Worm (Caenorhabditis elegans) whole organism, L4 larva: Measurements from ENCODE around the gene tag-151.

Experiments
- F10B5.3 ChIP-seq: sonication (generic microtip); optimal IDR thresholded peaks from 2 replicates; lab custom pipeline; 2016; ENCODE audit warnings: mild to moderate bottlenecking, missing genetic modification characterization, missing compliant biosample characterization
- F26F4.8 ChIP-seq: fragments of 200-800 bp; sonication (Bioruptor generic); conservative IDR thresholded peaks from 2 replicates; pipeline ENCODE4 v1.3.6; 2022; ENCODE audit warnings: missing genetic modification characterization, missing compliant biosample characterization
- F37D6.2 ChIP-seq: sonication (generic microtip); optimal IDR thresholded peaks from 2 replicates; lab custom pipeline; 2016; ENCODE audit warnings: mild to moderate bottlenecking, missing genetic modification characterization, missing compliant biosample characterization
- F44E2.7 ChIP-seq: fragments of 200-800 bp; sonication (Bioruptor generic); IDR thresholded peaks from 2 replicates; pipeline ENCODE4 v2.1.2; 2022; ENCODE audit warnings: missing genetic modification characterization, missing compliant biosample characterization
- F49E8.2 ChIP-seq: sonication (generic microtip); optimal IDR thresholded peaks from 2 replicates; lab custom pipeline; 2016; ENCODE audit warnings: missing compliant biosample characterization, mild to moderate bottlenecking, missing genetic modification characterization, borderline replicate concordance
- R02D3.7 ChIP-seq: fragments of 150-350 bp; sonication (generic microtip); optimal IDR thresholded peaks from 3 replicates; lab custom pipeline; 2014; ENCODE audit warnings: missing biosample characterization, missing genetic modification characterization
- T26A8.4 ChIP-seq: fragments of 200-800 bp; sonication (Bioruptor generic); IDR thresholded peaks from 2 replicates; pipeline ENCODE4 v1.3.6; 2022; ENCODE audit warnings: missing genetic modification characterization, missing compliant biosample characterization
- Y105C5A.15 ChIP-seq: fragments of 200-800 bp; sonication (Bioruptor generic); IDR thresholded peaks from 2 replicates; pipeline ENCODE4 v1.3.6; 2022; ENCODE audit warnings: missing genetic modification characterization, missing compliant biosample characterization
- ZK337.2 ChIP-seq: fragments of 200-800 bp; sonication (Bioruptor generic); IDR thresholded peaks from 2 replicates; pipeline ENCODE4 v1.3.6; 2022; ENCODE audit warnings: missing genetic modification reagents, missing genetic modification characterization, missing compliant biosample characterization
- ZK546.5 ChIP-seq, 2 experiments: sonication (generic microtip); optimal IDR thresholded peaks; 2 replicates each; lab custom pipeline; 2017; ENCODE audit warnings: missing biosample characterization in 2 of 2, missing genetic modification characterization in 2 of 2
- aha-1 ChIP-seq: fragments of 150-350 bp; peaks from one replicate; lab custom pipeline; 2014; ENCODE audit warnings: missing biosample characterization, missing genetic modification characterization
- aly-2 ChIP-seq: sonication (generic microtip); optimal IDR thresholded peaks from 2 replicates; lab custom pipeline; 2018; ENCODE audit warnings: missing biosample characterization, missing genetic modification characterization
- arid-1 ChIP-seq: fragments of 200-800 bp; sonication (Bioruptor generic); conservative IDR thresholded peaks from 2 replicates; pipeline ENCODE4 v1.3.6; 2022; ENCODE audit warnings: missing genetic modification reagents, missing genetic modification characterization, missing compliant biosample characterization
- ceh-20 ChIP-seq: fragments of 200-800 bp; sonication (Bioruptor generic); IDR thresholded peaks from 2 replicates; pipeline ENCODE4 v1.3.6; 2022; ENCODE audit warnings: missing genetic modification reagents, missing genetic modification characterization, missing compliant biosample characterization
- ceh-32 ChIP-seq: sonication (generic microtip); optimal IDR thresholded peaks from 2 replicates; lab custom pipeline; 2016; ENCODE audit warnings: mild to moderate bottlenecking, missing genetic modification characterization, missing compliant biosample characterization; ENCODE audit not compliant: poor library complexity
- ceh-44 ChIP-seq: fragments of 200-800 bp; sonication (Bioruptor generic); IDR thresholded peaks from 2 replicates; pipeline ENCODE4 v1.3.6; 2022; ENCODE audit warnings: missing genetic modification reagents, missing genetic modification characterization, missing compliant biosample characterization
- ces-1 ChIP-seq: fragments of 150-350 bp; sonication (generic microtip); optimal IDR thresholded peaks from 4 replicates; lab custom pipeline; 2014; ENCODE audit warnings: missing biosample characterization, missing genetic modification reagents, missing genetic modification characterization
- ctbp-1 ChIP-seq: fragments of 200-800 bp; sonication (Bioruptor generic); IDR thresholded peaks from 2 replicates; pipeline ENCODE4 v1.3.6; 2022; ENCODE audit warnings: missing genetic modification reagents, missing genetic modification characterization, missing compliant biosample characterization
- daf-19 ChIP-seq: fragments of 200-800 bp; sonication (Bioruptor generic); conservative IDR thresholded peaks from 2 replicates; pipeline ENCODE4 v1.3.6; 2022; ENCODE audit warnings: missing genetic modification characterization, missing compliant biosample characterization
- dmd-9 ChIP-seq: fragments of 200-800 bp; sonication (Bioruptor generic); IDR thresholded peaks from 2 replicates; pipeline ENCODE4 v1.3.6; 2022; ENCODE audit warnings: missing genetic modification reagents, missing genetic modification characterization, missing compliant biosample characterization
- egl-27 ChIP-seq: sonication (generic microtip); optimal IDR thresholded peaks from 3 replicates; lab custom pipeline; 2017; ENCODE audit warnings: missing biosample characterization, missing genetic modification reagents, missing genetic modification characterization
- egl-43 ChIP-seq: fragments of 200-800 bp; sonication (Bioruptor generic); IDR thresholded peaks from 2 replicates; pipeline ENCODE4 v1.3.6; 2022; ENCODE audit warnings: missing genetic modification reagents, missing genetic modification characterization, missing compliant biosample characterization
- fos-1 ChIP-seq: fragments of 150-350 bp; optimal IDR thresholded peaks from 2 replicates; lab custom pipeline; 2014; ENCODE audit warnings: missing biosample characterization, missing genetic modification characterization
- gei-8 ChIP-seq: fragments of 200-800 bp; sonication (Bioruptor generic); optimal IDR thresholded peaks from 2 replicates; lab custom pipeline; 2018; ENCODE audit warnings: mild to moderate bottlenecking, missing genetic modification characterization, missing compliant biosample characterization
- hlh-11 ChIP-seq: fragments of 200-800 bp; sonication (Bioruptor generic); optimal IDR thresholded peaks from 2 replicates; lab custom pipeline; 2018; ENCODE audit warnings: mild to moderate bottlenecking, missing genetic modification characterization, missing compliant biosample characterization
- hlh-30 ChIP-seq: sonication (generic microtip); optimal IDR thresholded peaks from 2 replicates; lab custom pipeline; 2017; ENCODE audit warnings: antibody characterized with exemption, mild to moderate bottlenecking, missing genetic modification characterization, missing compliant biosample characterization; ENCODE audit not compliant: insufficient read depth
- hmg-1.1 ChIP-seq: fragments of 200-800 bp; sonication (Bioruptor generic); IDR thresholded peaks from 2 replicates; pipeline ENCODE4 v1.3.6; 2022; ENCODE audit warnings: missing genetic modification reagents, missing genetic modification characterization, missing compliant biosample characterization
- lin-13 ChIP-seq: fragments of 150-350 bp; optimal IDR thresholded peaks from 2 replicates; lab custom pipeline; 2014; ENCODE audit warnings: missing biosample characterization, missing genetic modification reagents, missing genetic modification characterization
- lin-29 ChIP-seq: fragments of 200-800 bp; sonication (Bioruptor generic); IDR thresholded peaks from 2 replicates; pipeline ENCODE4 v1.3.6; 2022; ENCODE audit warnings: missing genetic modification reagents, missing genetic modification characterization, missing compliant biosample characterization
- lir-3 ChIP-seq: sonication (generic microtip); optimal IDR thresholded peaks from 2 replicates; lab custom pipeline; 2016; ENCODE audit warnings: mild to moderate bottlenecking, missing genetic modification characterization, missing compliant biosample characterization
- lsy-2 ChIP-seq, 2 experiments: fragments of 150-350 bp in 1 of 2; sonication (generic microtip) in 1 of 2; optimal IDR thresholded peaks; 2 replicates each; lab custom pipeline; 2014 to 2017; ENCODE audit warnings: missing biosample characterization in 2 of 2, missing genetic modification characterization in 2 of 2
- mep-1 ChIP-seq: fragments of 150-350 bp; sonication (generic microtip); optimal IDR thresholded peaks from 3 replicates; lab custom pipeline; 2014; ENCODE audit warnings: missing biosample characterization, missing genetic modification characterization
- mes-2 ChIP-seq: sonication (generic microtip); optimal IDR thresholded peaks from 2 replicates; lab custom pipeline; 2016; ENCODE audit warnings: missing genotype, mild to moderate bottlenecking, missing genetic modification characterization, missing compliant biosample characterization; ENCODE audit not compliant: poor library complexity, severe bottlenecking
- nhr-10 ChIP-seq: fragments of 150-350 bp; optimal IDR thresholded peaks from 2 replicates; lab custom pipeline; 2014; ENCODE audit warnings: missing biosample characterization, missing genetic modification characterization
- nhr-111 ChIP-seq: fragments of 200-800 bp; sonication (Bioruptor generic); optimal IDR thresholded peaks from 2 replicates; lab custom pipeline; 2018; ENCODE audit warnings: mild to moderate bottlenecking, missing genetic modification characterization, missing compliant biosample characterization
- nhr-25 ChIP-seq: sonication (generic microtip); optimal IDR thresholded peaks from 2 replicates; lab custom pipeline; 2017; ENCODE audit warnings: missing genetic modification characterization, mild to moderate bottlenecking, missing compliant biosample characterization, antibody characterized with exemption, moderate library complexity, borderline replicate concordance; ENCODE audit not compliant: insufficient read depth
- nhr-28 ChIP-seq: fragments of 150-350 bp; optimal IDR thresholded peaks from 2 replicates; lab custom pipeline; 2014; ENCODE audit warnings: missing biosample characterization, missing genetic modification characterization
- nhr-41 ChIP-seq: fragments of 200-800 bp; sonication (Bioruptor generic); IDR thresholded peaks from 2 replicates; pipeline ENCODE4 v1.3.6; 2022; ENCODE audit warnings: missing genetic modification reagents, missing genetic modification characterization, missing compliant biosample characterization
- nhr-42 ChIP-seq: fragments of 200-800 bp; sonication (Bioruptor generic); IDR thresholded peaks from 2 replicates; pipeline ENCODE4 v1.3.6; 2022; ENCODE audit warnings: missing genetic modification characterization, missing compliant biosample characterization
- pha-4 ChIP-seq, 2 experiments: fragments of 150-350 bp in 1 of 2; fragments of 200-800 bp in 1 of 2; sonication (Bioruptor generic) in 1 of 2; IDR thresholded peaks in 1 of 2; optimal IDR thresholded peaks in 1 of 2; 2 replicates each; pipeline versions ENCODE4 v1.3.6 to Lab custom; 2014 to 2022; ENCODE audit warnings: missing genetic modification characterization in 2 of 2, missing genetic modification reagents in 2 of 2, missing biosample characterization in 1 of 2, missing compliant biosample characterization in 1 of 2
- php-3 ChIP-seq: fragments of 200-800 bp; sonication (Bioruptor generic); IDR thresholded peaks from 2 replicates; pipeline ENCODE4 v1.3.6; 2022; ENCODE audit warnings: missing genetic modification reagents, missing genetic modification characterization, missing compliant biosample characterization
- skn-1 ChIP-seq: fragments of 150-350 bp; optimal IDR thresholded peaks from 2 replicates; lab custom pipeline; 2014; ENCODE audit warnings: missing biosample characterization, missing genetic modification characterization
- snpc-4 ChIP-seq: fragments of 150-350 bp; optimal IDR thresholded peaks from 2 replicates; lab custom pipeline; 2014; ENCODE audit warnings: missing biosample characterization, missing genetic modification characterization
- tra-1 ChIP-seq: fragments of 200-800 bp; sonication (Bioruptor generic); IDR thresholded peaks from 2 replicates; pipeline ENCODE4 v1.3.6; 2022; ENCODE audit warnings: missing genetic modification reagents, missing genetic modification characterization, missing compliant biosample characterization
- unc-39 ChIP-seq: sonication (generic microtip); optimal IDR thresholded peaks from 2 replicates; lab custom pipeline; 2017; ENCODE audit warnings: missing biosample characterization, missing genetic modification characterization
- unc-62 ChIP-seq, 3 experiments: fragments of 150-350 bp in 1 of 3; sonication (generic microtip); optimal IDR thresholded peaks in 2 of 3; peaks in 1 of 3; 1 replicate in 1 of 3; 2 replicates in 2 of 3; lab custom pipeline; 2014 to 2017; ENCODE audit warnings: missing biosample characterization in 3 of 3, missing genetic modification characterization in 3 of 3, missing genetic modification reagents in 3 of 3, missing genotype in 1 of 3
- vab-7 ChIP-seq: fragments of 200-800 bp; sonication (Bioruptor generic); IDR thresholded peaks from 2 replicates; pipeline ENCODE4 v1.3.6; 2022; ENCODE audit warnings: missing genetic modification reagents, missing genetic modification characterization, missing compliant biosample characterization
- zag-1 ChIP-seq: fragments of 150-350 bp; optimal IDR thresholded peaks from 2 replicates; lab custom pipeline; 2014; ENCODE audit warnings: missing biosample characterization, missing genetic modification characterization
- zfp-2 ChIP-seq: sonication (generic microtip); optimal IDR thresholded peaks from 2 replicates; lab custom pipeline; 2016; ENCODE audit warnings: mild to moderate bottlenecking, missing genetic modification characterization, missing compliant biosample characterization
- zfp-3 ChIP-seq: fragments of 200-800 bp; sonication (Bioruptor generic); conservative IDR thresholded peaks from 2 replicates; pipeline ENCODE4 v1.3.6; 2022; ENCODE audit warnings: missing genetic modification reagents, missing genetic modification characterization, missing compliant biosample characterization

Gene tag-151

DNA sequence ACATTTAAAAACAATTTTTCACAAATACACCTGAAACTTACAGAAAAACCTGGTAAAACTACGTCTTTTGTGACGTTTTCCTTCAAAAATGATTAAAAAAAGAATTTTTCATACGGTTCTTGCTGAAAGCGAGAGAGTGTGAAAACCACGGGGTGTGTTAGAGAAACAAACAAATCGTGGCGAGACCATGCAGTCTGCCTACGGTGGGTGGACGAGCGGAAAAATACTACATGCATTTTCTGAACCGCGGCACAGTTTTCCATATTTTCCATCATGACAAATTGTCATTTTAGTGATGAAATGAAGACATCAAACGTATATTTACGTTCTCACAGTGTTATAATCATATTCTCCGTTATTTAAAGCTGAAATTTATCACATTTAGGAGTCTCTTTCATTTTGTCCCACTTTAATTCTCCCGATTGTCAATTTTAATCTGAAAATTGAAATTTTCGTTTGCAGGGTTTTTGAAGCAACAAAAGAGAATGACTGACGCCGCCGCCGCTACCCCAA is 3.7 kb upstream of the tag-151 start, which contains the start of the genes F10G7.9 and tsn-1 (continued):
- TF ChIP-seq gei-8 = no peak
- peak; percentile 83 for TF ChIP-seq mes-2 (tag; lab: Kevin White, UChicago)
- no peak for TF ChIP-seq ceh-44 (GFP tag; lab: Robert Waterston, UW)
- no peak for TF ChIP-seq daf-19 (GFP tag; lab: Robert Waterston, UW)
- no peak for TF ChIP-seq ces-1 (GFP tag; lab: Kevin White, UChicago)
- TF ChIP-seq snpc-4 (tag; lab: Kevin White, UChicago) = no peak
- no peak for TF ChIP-seq pha-4 (GFP tag; IDR thresholded peaks at IDR 0.05; lab: Robert Waterston, UW)
- peak; percentile 23 for TF ChIP-seq pha-4 (tag; optimal IDR thresholded peaks at IDR 0.05; lab: Kevin White, UChicago)
- no peak for TF ChIP-seq ceh-32 (tag; lab: Kevin White, UChicago)
- TF ChIP-seq T26A8.4 (GFP tag; lab: Robert Waterston, UW) = peak; percentile 58; the same call in 1 of the 2 replicates
- no peak for TF ChIP-seq F44E2.7 (GFP tag; lab: Robert Waterston, UW)
- TF ChIP-seq unc-39 (tag; lab: Kevin White, UChicago) = no peak
- TF ChIP-seq nhr-41 (GFP tag; lab: Robert Waterston, UW) = no peak
- no peak for TF ChIP-seq unc-62 (GFP tag; optimal IDR thresholded peaks at IDR 0.05 in 1 of 2; lab: Kevin White, UChicago)
- TF ChIP-seq unc-62 (tag; optimal IDR thresholded peaks at IDR 0.05; lab: Kevin White, UChicago) = no peak
- no peak for TF ChIP-seq vab-7 (GFP tag; lab: Robert Waterston, UW)
- TF ChIP-seq R02D3.7 (tag; lab: Kevin White, UChicago) = no peak
- TF ChIP-seq lin-13 (GFP tag; lab: Kevin White, UChicago) = peak; percentile 75
- TF ChIP-seq egl-43 = no peak
- TF ChIP-seq hmg-1.1 (GFP tag; lab: Robert Waterston, UW) = peak; percentile 57; the same call in 1 of the 2 replicates
- TF ChIP-seq mep-1 (tag; lab: Kevin White, UChicago) = peak; percentile 63
- peak; percentile 46 for TF ChIP-seq nhr-25 (tag; lab: Kevin White, UChicago)
- TF ChIP-seq hlh-30 (tag; lab: Kevin White, UChicago) = peak; percentile 73
- no peak for TF ChIP-seq zag-1
- TF ChIP-seq F26F4.8 (GFP tag; lab: Robert Waterston, UW) = no peak
- peak; percentile 87 for TF ChIP-seq aha-1
- TF ChIP-seq ZK546.5 (tag; optimal IDR thresholded peaks at IDR 0.05; lab: Kevin White, UChicago) = no peak
- TF ChIP-seq hlh-11 = peak; percentile 64
- no peak for TF ChIP-seq F10B5.3 (tag; lab: Kevin White, UChicago)
- peak; percentile 70 to 97 for TF ChIP-seq lsy-2 (tag; optimal IDR thresholded peaks at IDR 0.05; lab: Kevin White, UChicago)
- TF ChIP-seq dmd-9 (GFP tag; lab: Robert Waterston, UW) = no peak
- TF ChIP-seq tra-1 = no peak
- TF ChIP-seq php-3 = no peak
- TF ChIP-seq nhr-10 (tag; lab: Kevin White, UChicago) = no peak
- TF ChIP-seq zfp-3 (GFP tag; lab: Robert Waterston, UW) = no peak
- no peak for TF ChIP-seq ctbp-1 (GFP tag; lab: Robert Waterston, UW)
- no peak for TF ChIP-seq nhr-111 (GFP tag; lab: Kevin White, UChicago)
- no peak for TF ChIP-seq Y105C5A.15 (GFP tag; lab: Robert Waterston, UW)
- no peak for TF ChIP-seq nhr-42 (GFP tag; lab: Robert Waterston, UW)
- TF ChIP-seq ZK337.2 (GFP tag; lab: Robert Waterston, UW) = no peak
- TF ChIP-seq zfp-2 (tag; lab: Kevin White, UChicago) = no peak
- no peak for TF ChIP-seq lin-29 (GFP tag; lab: Robert Waterston, UW)
- peak; percentile 21 for TF ChIP-seq F49E8.2 (tag; lab: Kevin White, UChicago)
- TF ChIP-seq fos-1 (tag; lab: Kevin White, UChicago) = no peak
- TF ChIP-seq F37D6.2 (tag; lab: Kevin White, UChicago) = no peak
- TF ChIP-seq arid-1 = no peak
- no peak for TF ChIP-seq ceh-20 (GFP tag; lab: Robert Waterston, UW)
- no peak for TF ChIP-seq lir-3 (tag; lab: Kevin White, UChicago)
- peak; percentile 47 for TF ChIP-seq nhr-28 (tag; lab: Kevin White, UChicago)
- no peak for TF ChIP-seq egl-27
- no peak for TF ChIP-seq skn-1 (tag; lab: Kevin White, UChicago)
- TF ChIP-seq aly-2 (tag; lab: Kevin White, UChicago) = no peak
